Worm (Caenorhabditis elegans) whole organism, late embryonic: ENCODE data around the gene lsy-13.

Experiments used
- C08G9.2 ChIP-seq: sonication (generic microtip); optimal IDR thresholded peaks from 2 replicates; lab custom pipeline; 2016; ENCODE audit warnings: mild to moderate bottlenecking, missing genetic modification characterization, moderate library complexity, missing compliant biosample characterization
- F13H6.1 ChIP-seq: sonication (generic microtip); optimal IDR thresholded peaks from 2 replicates; lab custom pipeline; 2016; ENCODE audit warnings: missing genetic modification characterization, missing compliant biosample characterization
- K02D7.2 ChIP-seq: sonication (generic microtip); optimal IDR thresholded peaks from 2 replicates; lab custom pipeline; 2017; ENCODE audit warnings: mild to moderate bottlenecking, missing genetic modification characterization, missing compliant biosample characterization
- K09A11.1 ChIP-seq: sonication (generic microtip); optimal IDR thresholded peaks from 2 replicates; lab custom pipeline; 2017; ENCODE audit warnings: antibody characterized with exemption, mild to moderate bottlenecking, missing genetic modification characterization, missing compliant biosample characterization; ENCODE audit not compliant: insufficient read depth
- T23F11.4 ChIP-seq: fragments of 200-800 bp; sonication (Bioruptor generic); optimal IDR thresholded peaks from 2 replicates; lab custom pipeline; 2018; ENCODE audit warnings: mild to moderate bottlenecking, missing genetic modification characterization, missing compliant biosample characterization
- Y22D7AL.16 ChIP-seq: sonication (generic microtip); optimal IDR thresholded peaks from 2 replicates; lab custom pipeline; 2016; ENCODE audit warnings: missing genetic modification characterization, missing compliant biosample characterization
- ahr-1 ChIP-seq: sonication (generic microtip); optimal IDR thresholded peaks from 2 replicates; lab custom pipeline; 2016; ENCODE audit warnings: missing genetic modification characterization, missing compliant biosample characterization
- ama-1 ChIP-seq: fragments of 150-350 bp; optimal IDR thresholded peaks from 2 replicates; lab custom pipeline; 2014
- ceh-18 ChIP-seq: sonication (generic microtip); optimal IDR thresholded peaks from 2 replicates; lab custom pipeline; 2016; ENCODE audit warnings: missing genetic modification characterization, missing compliant biosample characterization
- ceh-19 ChIP-seq: fragments of 200-800 bp; sonication (Bioruptor generic); optimal IDR thresholded peaks from 2 replicates; lab custom pipeline; 2018; ENCODE audit warnings: mild to moderate bottlenecking, missing genetic modification characterization, missing compliant biosample characterization
- ceh-2 ChIP-seq: sonication (generic microtip); optimal IDR thresholded peaks from 2 replicates; lab custom pipeline; 2016; ENCODE audit warnings: missing genotype, missing genetic modification characterization, missing compliant biosample characterization
- ceh-24 ChIP-seq: sonication (generic microtip); optimal IDR thresholded peaks from 2 replicates; lab custom pipeline; 2016; ENCODE audit warnings: mild to moderate bottlenecking, missing genetic modification characterization, missing compliant biosample characterization
- ceh-31 ChIP-seq: sonication (generic microtip); optimal IDR thresholded peaks from 2 replicates; lab custom pipeline; 2016; ENCODE audit warnings: missing genetic modification characterization, missing compliant biosample characterization
- ceh-34 ChIP-seq: sonication (generic microtip); optimal IDR thresholded peaks from 2 replicates; lab custom pipeline; 2016; ENCODE audit warnings: mild to moderate bottlenecking, missing genetic modification characterization, missing compliant biosample characterization
- ceh-45 ChIP-seq: fragments of 200-800 bp; sonication (Bioruptor generic); IDR thresholded peaks from 2 replicates; pipeline ENCODE4 v1.3.6; 2022; ENCODE audit warnings: missing genetic modification reagents, missing genetic modification characterization, missing compliant biosample characterization
- ceh-48 ChIP-seq: sonication (generic microtip); optimal IDR thresholded peaks from 2 replicates; lab custom pipeline; 2016; ENCODE audit warnings: missing genetic modification characterization, inconsistent platforms, missing compliant biosample characterization
- ceh-6 ChIP-seq: fragments of 200-800 bp; sonication (Bioruptor generic); optimal IDR thresholded peaks from 2 replicates; lab custom pipeline; 2018; ENCODE audit warnings: mild to moderate bottlenecking, missing genetic modification characterization, missing compliant biosample characterization
- che-1 ChIP-seq: sonication (generic microtip); optimal IDR thresholded peaks from 2 replicates; lab custom pipeline; 2016; ENCODE audit warnings: mild to moderate bottlenecking, missing genetic modification characterization, missing compliant biosample characterization
- dve-1 ChIP-seq: sonication (generic microtip); optimal IDR thresholded peaks from 2 replicates; lab custom pipeline; 2017; ENCODE audit warnings: antibody characterized with exemption, mild to moderate bottlenecking, missing genetic modification characterization, missing compliant biosample characterization
- elt-2 ChIP-seq: sonication (generic microtip); optimal IDR thresholded peaks from 2 replicates; lab custom pipeline; 2016; ENCODE audit warnings: missing genetic modification reagents, missing genetic modification characterization, missing compliant biosample characterization
- elt-4 ChIP-seq: sonication (generic microtip); optimal IDR thresholded peaks from 2 replicates; lab custom pipeline; 2016; ENCODE audit warnings: missing genetic modification characterization, missing compliant biosample characterization
- ets-4 ChIP-seq: sonication (generic microtip); optimal IDR thresholded peaks from 2 replicates; lab custom pipeline; 2016; ENCODE audit warnings: missing genetic modification characterization, missing compliant biosample characterization
- eyg-1 ChIP-seq: sonication (generic microtip); optimal IDR thresholded peaks from 2 replicates; lab custom pipeline; 2016; ENCODE audit warnings: missing genotype, missing genetic modification characterization, missing compliant biosample characterization
- fax-1 ChIP-seq: sonication (generic microtip); optimal IDR thresholded peaks from 2 replicates; lab custom pipeline; 2016; ENCODE audit warnings: missing genotype, missing genetic modification characterization, missing compliant biosample characterization
- fkh-6 ChIP-seq: sonication (generic microtip); optimal IDR thresholded peaks from 2 replicates; lab custom pipeline; 2016; ENCODE audit warnings: missing genetic modification characterization, missing compliant biosample characterization
- gmeb-2 ChIP-seq: sonication (generic microtip); optimal IDR thresholded peaks from 2 replicates; lab custom pipeline; 2016; ENCODE audit warnings: missing genetic modification characterization, inconsistent platforms, missing compliant biosample characterization
- hlh-13 ChIP-seq: fragments of 200-800 bp; sonication (Bioruptor generic); optimal IDR thresholded peaks from 2 replicates; lab custom pipeline; 2018; ENCODE audit warnings: mild to moderate bottlenecking, missing genetic modification characterization, missing compliant biosample characterization
- hlh-30 ChIP-seq: sonication (generic microtip); optimal IDR thresholded peaks from 2 replicates; lab custom pipeline; 2017; ENCODE audit warnings: antibody characterized with exemption, missing genetic modification characterization, missing compliant biosample characterization; ENCODE audit not compliant: insufficient read depth
- hlh-8 ChIP-seq: sonication (generic microtip); optimal IDR thresholded peaks from 2 replicates; lab custom pipeline; 2016; ENCODE audit warnings: missing genotype, missing genetic modification characterization, missing compliant biosample characterization
- lim-6 ChIP-seq: sonication (generic microtip); optimal IDR thresholded peaks from 2 replicates; lab custom pipeline; 2016; ENCODE audit warnings: missing genetic modification characterization, missing compliant biosample characterization
- lin-11 ChIP-seq: fragments of 200-800 bp; sonication (Bioruptor generic); optimal IDR thresholded peaks from 2 replicates; lab custom pipeline; 2018; ENCODE audit warnings: mild to moderate bottlenecking, missing genetic modification characterization, missing compliant biosample characterization
- madf-2 ChIP-seq: sonication (generic microtip); optimal IDR thresholded peaks from 2 replicates; lab custom pipeline; 2017; ENCODE audit warnings: missing genetic modification characterization, missing compliant biosample characterization
- nhr-11 ChIP-seq: fragments of 150-350 bp; optimal IDR thresholded peaks from 2 replicates; lab custom pipeline; 2014; ENCODE audit warnings: missing biosample characterization, missing genetic modification characterization
- nhr-232 ChIP-seq: sonication (generic microtip); optimal IDR thresholded peaks from 2 replicates; lab custom pipeline; 2016; ENCODE audit warnings: missing genetic modification characterization, missing compliant biosample characterization
- odd-2 ChIP-seq: sonication (generic microtip); optimal IDR thresholded peaks from 2 replicates; lab custom pipeline; 2017; ENCODE audit warnings: antibody characterized with exemption, mild to moderate bottlenecking, missing genetic modification characterization, missing compliant biosample characterization
- pag-3 ChIP-seq: sonication (generic microtip); optimal IDR thresholded peaks from 2 replicates; lab custom pipeline; 2016; ENCODE audit warnings: missing compliant biosample characterization, missing genetic modification characterization, borderline replicate concordance
- pat-9 ChIP-seq: fragments of 200-800 bp; sonication (Bioruptor generic); optimal IDR thresholded peaks from 2 replicates; lab custom pipeline; 2018; ENCODE audit warnings: mild to moderate bottlenecking, missing genetic modification characterization, moderate library complexity, missing compliant biosample characterization
- pax-1 ChIP-seq: fragments of 150-350 bp; optimal IDR thresholded peaks from 2 replicates; lab custom pipeline; 2014; ENCODE audit warnings: missing biosample characterization, missing genetic modification characterization
- pha-2 ChIP-seq: sonication (generic microtip); optimal IDR thresholded peaks from 2 replicates; lab custom pipeline; 2017; ENCODE audit warnings: mild to moderate bottlenecking, missing genetic modification characterization, missing compliant biosample characterization
- pha-4 ChIP-seq: fragments of 150-350 bp; optimal IDR thresholded peaks from 2 replicates; lab custom pipeline; 2018; ENCODE audit warnings: missing biosample characterization, missing genetic modification reagents, missing genetic modification characterization
- pros-1 ChIP-seq: fragments of 150-350 bp; optimal IDR thresholded peaks from 2 replicates; lab custom pipeline; 2014; ENCODE audit warnings: missing biosample characterization, missing genetic modification reagents, missing genetic modification characterization
- ref-2 ChIP-seq: sonication (generic microtip); optimal IDR thresholded peaks from 2 replicates; lab custom pipeline; 2016; ENCODE audit warnings: missing genetic modification characterization, missing compliant biosample characterization
- rnt-1 ChIP-seq: sonication (generic microtip); optimal IDR thresholded peaks from 2 replicates; lab custom pipeline; 2016; ENCODE audit warnings: missing genetic modification characterization, missing compliant biosample characterization
- sdc-2 ChIP-seq: sonication (generic microtip); optimal IDR thresholded peaks from 2 replicates; lab custom pipeline; 2016; ENCODE audit warnings: missing genotype, missing genetic modification characterization, missing compliant biosample characterization
- sox-2 ChIP-seq: fragments of 200-800 bp; sonication (Bioruptor generic); IDR thresholded peaks from 2 replicates; pipeline ENCODE4 v1.3.6; 2022; ENCODE audit warnings: missing genetic modification reagents, missing genetic modification characterization, missing compliant biosample characterization
- sox-4 ChIP-seq: sonication (generic microtip); optimal IDR thresholded peaks from 2 replicates; lab custom pipeline; 2017; ENCODE audit warnings: mild to moderate bottlenecking, missing genetic modification characterization, inconsistent platforms, missing compliant biosample characterization
- tbx-2 ChIP-seq: sonication (generic microtip); optimal IDR thresholded peaks from 2 replicates; lab custom pipeline; 2016; ENCODE audit warnings: missing genetic modification characterization, missing compliant biosample characterization
- ttx-3 ChIP-seq: sonication (generic microtip); optimal IDR thresholded peaks from 2 replicates; lab custom pipeline; 2016; ENCODE audit warnings: missing genetic modification reagents, missing genetic modification characterization, missing compliant biosample characterization
- unc-3 ChIP-seq, 2 experiments: fragments of 200-800 bp in 1 of 2; sonication (Bioruptor generic) in 1 of 2; sonication (generic microtip) in 1 of 2; conservative IDR thresholded peaks in 1 of 2; optimal IDR thresholded peaks in 1 of 2; 2 replicates each; pipeline versions ENCODE4 v1.3.6 to Lab custom; 2016 to 2022; ENCODE audit warnings: missing compliant biosample characterization in 2 of 2, missing genetic modification characterization in 2 of 2, missing genetic modification reagents in 1 of 2
- unc-42 ChIP-seq: sonication (generic microtip); optimal IDR thresholded peaks from 2 replicates; lab custom pipeline; 2016; ENCODE audit warnings: missing genotype, missing genetic modification characterization, missing compliant biosample characterization
- unc-55 ChIP-seq: sonication (generic microtip); optimal IDR thresholded peaks from 2 replicates; lab custom pipeline; 2017; ENCODE audit warnings: missing biosample characterization, missing genetic modification reagents, missing genetic modification characterization
- zip-5 ChIP-seq: sonication (generic microtip); optimal IDR thresholded peaks from 2 replicates; lab custom pipeline; 2016; ENCODE audit warnings: missing genetic modification characterization, missing compliant biosample characterization
- ztf-16 ChIP-seq: sonication (generic microtip); optimal IDR thresholded peaks from 2 replicates; lab custom pipeline; 2017; ENCODE audit warnings: missing genetic modification characterization, missing compliant biosample characterization

Gene lsy-13

ce11 chrIV:16863431-16863895 is at the start of gene lsy-13, which contains the start of gene mel-46:
Gene lsy-13, plus strand, starts transcription at chrIV:16863870.
Gene mel-46, minus strand, starts transcription at chrIV:16863481.
- TF ChIP-seq fax-1 (tag; lab: Kevin White, UChicago) (peak; percentile 37), unc-42 (peak; percentile 82), hlh-30 (tag; lab: Kevin White, UChicago) (no peak), pax-1 (tag; lab: Kevin White, UChicago) (no peak), pha-2 (peak; percentile 50), pat-9 (tag; lab: Kevin White, UChicago) (peak; percentile 56), pag-3 (tag; lab: Kevin White, UChicago) (no peak), Y22D7AL.16 (tag; lab: Kevin White, UChicago) (no peak), unc-55 (GFP tag; lab: Kevin White, UChicago) (no peak), C08G9.2 (tag; lab: Kevin White, UChicago) (no peak), ceh-2 (tag; lab: Kevin White, UChicago) (peak; percentile 49), unc-3 (GFP tag; conservative IDR thresholded peaks at IDR 0.05; lab: Robert Waterston, UW) (0 out of 2 replicates have a peak, but pooled peaks have one; percentile 19), unc-3 (tag; optimal IDR thresholded peaks at IDR 0.05; lab: Kevin White, UChicago) (peak; percentile 9), pros-1 (no peak), T23F11.4 (GFP tag; lab: Kevin White, UChicago) (peak; percentile 16), dve-1 (tag; lab: Kevin White, UChicago) (no peak), elt-2 (tag; lab: Kevin White, UChicago) (peak; percentile 81), F13H6.1 (tag; lab: Kevin White, UChicago) (peak; percentile 39), ahr-1 (tag; lab: Kevin White, UChicago) (peak; percentile 47), gmeb-2 (peak; percentile 27), ztf-16 (peak; percentile 38), ets-4 (tag; lab: Kevin White, UChicago) (no peak), ceh-18 (tag; lab: Kevin White, UChicago) (peak; percentile 20), odd-2 (peak; percentile 28), ceh-45 (GFP tag; lab: Robert Waterston, UW) (no peak), nhr-11 (tag; lab: Kevin White, UChicago) (no peak), madf-2 (tag; lab: Kevin White, UChicago) (peak; percentile 9), ceh-6 (no peak), ceh-24 (tag; lab: Kevin White, UChicago) (no peak), sdc-2 (tag; lab: Kevin White, UChicago) (no peak), fkh-6 (tag; lab: Kevin White, UChicago) (peak; percentile 38), hlh-8 (tag; lab: Kevin White, UChicago) (peak; percentile 20), sox-2 (GFP tag; lab: Robert Waterston, UW) (no peak), eyg-1 (tag; lab: Kevin White, UChicago) (peak; percentile 46), lin-11 (peak; percentile 44), zip-5 (tag; lab: Kevin White, UChicago) (peak; percentile 12), lim-6 (tag; lab: Kevin White, UChicago) (no peak), K09A11.1 (peak; percentile 72), K02D7.2 (peak; percentile 55), ttx-3 (tag; lab: Kevin White, UChicago) (peak; percentile 71), ama-1 (lab: Kevin White, UChicago) (no peak), che-1 (tag; lab: Kevin White, UChicago) (peak; percentile 58), nhr-232 (tag; lab: Kevin White, UChicago) (peak; percentile 32), pha-4 (no peak), ceh-48 (tag; lab: Kevin White, UChicago) (peak; percentile 53), ref-2 (tag; lab: Kevin White, UChicago) (no peak), rnt-1 (tag; lab: Kevin White, UChicago) (peak; percentile 27), hlh-13 (GFP tag; lab: Kevin White, UChicago) (no peak), ceh-34 (peak; percentile 77), elt-4 (tag; lab: Kevin White, UChicago) (no peak), tbx-2 (tag; lab: Kevin White, UChicago) (peak; percentile 59), ceh-19 (GFP tag; lab: Kevin White, UChicago) (peak; percentile 53), sox-4 (tag; lab: Kevin White, UChicago) (peak; percentile 70), ceh-31 (tag; lab: Kevin White, UChicago) (peak; percentile 60)
